Worm (Caenorhabditis elegans): ENCODE measurements around the gene rig-6.

Gene rig-6

DNA sequence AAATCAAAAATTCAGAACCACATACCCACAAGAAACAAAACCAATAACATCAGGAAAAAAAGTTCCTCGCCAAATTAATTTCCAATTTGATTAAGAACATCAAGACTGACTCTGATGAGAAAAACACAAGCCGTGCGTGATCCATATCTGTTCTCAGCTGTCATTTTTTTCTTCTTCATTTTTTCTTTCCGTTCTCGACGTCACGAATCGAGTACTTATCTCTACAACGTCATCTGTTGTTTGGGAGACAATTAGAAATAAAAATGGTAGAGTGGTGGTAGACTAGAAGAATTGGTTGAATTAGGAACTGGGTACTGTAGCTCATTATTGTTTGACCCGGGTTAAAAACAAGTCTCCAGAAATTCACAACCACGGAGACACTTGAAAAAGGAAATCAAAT lies 50.9 kb downstream of the rig-6 start:
- TF ChIP-seq hlh-11 (tag; optimal IDR thresholded peaks at IDR 0.05) (peak; percentile 18), nhr-41 (GFP tag; IDR thresholded peaks at IDR 0.05) (no peak), nhr-28 (tag; optimal IDR thresholded peaks at IDR 0.05) (no peak), saeg-2 (GFP tag; IDR thresholded peaks at IDR 0.05) (no peak), dmd-6 (GFP tag; IDR thresholded peaks at IDR 0.05) (peak; percentile 16), nhr-76 (tag; optimal IDR thresholded peaks at IDR 0.05) (no peak), ceh-82 (tag; optimal IDR thresholded peaks at IDR 0.05) (no peak)

ce11 chrII:4759835-4760234 lies 52.1 kb downstream of the rig-6 start:
- peak; percentile 86 for TF ChIP-seq aha-1 (tag)
- peak in 1 of 2 experiments; percentile 32 for TF ChIP-seq unc-62 (GFP tag; optimal IDR thresholded peaks at IDR 0.05 in 1 of 2)
- TF ChIP-seq unc-62 (tag; optimal IDR thresholded peaks at IDR 0.05), result no peak
- TF ChIP-seq nhr-48 (tag; optimal IDR thresholded peaks at IDR 0.05), result no peak

- no peak for TF ChIP-seq sdz-12 (GFP tag; optimal IDR thresholded peaks at IDR 0.05)
- TF ChIP-seq nhr-10 (tag; optimal IDR thresholded peaks at IDR 0.05), result no peak
- no peak for TF ChIP-seq F26F4.8 (GFP tag; conservative IDR thresholded peaks at IDR 0.05)
- TF ChIP-seq Y48G9A.11 (GFP tag; IDR thresholded peaks at IDR 0.05), result no peak
- TF ChIP-seq gei-8 (GFP tag; optimal IDR thresholded peaks at IDR 0.05), result no peak
- no peak for TF ChIP-seq spr-3 (GFP tag; optimal IDR thresholded peaks at IDR 0.05)
Observed at ce11 chrII:4758462-4758861, 53.4 kb downstream of the rig-6 start, which contains the start of gene F26G1.3. Gene F26G1.3 (plus strand): TSS chrII:4758762.

DNA sequence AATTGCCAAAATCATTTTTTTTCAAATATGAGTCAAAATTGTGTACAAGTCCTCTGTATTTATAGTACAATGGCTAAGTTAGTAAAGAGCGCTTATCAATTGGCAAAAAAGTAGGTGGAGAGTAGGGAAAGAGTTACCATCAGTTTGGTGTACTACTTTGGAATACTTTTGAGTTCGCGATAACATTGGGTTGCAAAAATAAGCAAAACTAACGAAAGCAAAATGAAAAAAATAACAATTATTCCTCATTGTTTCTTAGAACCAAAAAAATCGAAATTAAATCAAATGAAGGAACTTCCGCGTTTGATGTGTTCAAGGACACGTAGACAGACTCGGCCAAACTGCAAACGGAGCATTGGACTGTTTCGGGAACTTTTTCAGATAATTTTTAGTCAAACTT lies 55.1 kb downstream of the rig-6 start, which contains the start of gene C27D9.2:
Gene C27D9.2, minus strand, starts transcription at position 101 of the 400 bp plus-strand sequence.
- TF ChIP-seq snpc-1.2 (GFP tag; IDR thresholded peaks at IDR 0.05) (no peak), spr-3 (GFP tag; optimal IDR thresholded peaks at IDR 0.05) (no peak), madf-9 (GFP tag; conservative IDR thresholded peaks at IDR 0.05) (no peak), dmd-8 (GFP tag; IDR thresholded peaks at IDR 0.05) (no peak), F44E2.7 (GFP tag; IDR thresholded peaks at IDR 0.05) (no peak), Y48G9A.11 (GFP tag; IDR thresholded peaks at IDR 0.05) (no peak), pha-4 (GFP tag; IDR thresholded peaks at IDR 0.05) (no peak), pha-4 (tag; optimal IDR thresholded peaks at IDR 0.05) (no peak), zfp-2 (tag; optimal IDR thresholded peaks at IDR 0.05) (no peak), jun-1 (tag; optimal IDR thresholded peaks at IDR 0.05) (no peak), nhr-77 (tag; optimal IDR thresholded peaks at IDR 0.05) (no peak), ceh-28 (tag; optimal IDR thresholded peaks at IDR 0.05) (no peak), T26A8.4 (GFP tag; IDR thresholded peaks at IDR 0.05) (no peak), cey-2 (tag; optimal IDR thresholded peaks at IDR 0.05; ENCODE audit: borderline replicate concordance, insufficient read depth) (no peak)

DNA sequence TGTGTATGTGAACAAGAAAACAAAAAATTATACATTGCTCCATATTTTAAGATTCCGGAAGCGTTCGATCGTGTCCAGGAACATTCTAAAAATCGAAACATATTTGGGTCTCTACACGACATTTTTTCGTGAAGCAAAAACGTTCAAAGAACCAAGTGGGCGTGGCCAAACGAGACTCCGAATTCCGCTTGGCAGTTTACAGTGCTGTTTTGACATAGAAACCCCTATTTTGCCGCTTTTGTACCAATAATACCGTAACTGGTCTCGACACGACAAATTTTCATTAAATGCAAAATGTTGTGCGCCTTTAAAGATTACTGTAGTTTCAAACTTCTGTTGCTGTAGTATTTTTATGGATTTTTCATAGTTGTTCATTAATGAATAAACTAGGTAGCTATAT lies 56.2 kb downstream of the rig-6 start:
- TF ChIP-seq arid-1 (GFP tag; conservative IDR thresholded peaks at IDR 0.05), result no peak
- no peak for TF ChIP-seq lin-38 (GFP tag; IDR thresholded peaks at IDR 0.05)
- no peak for TF ChIP-seq ctbp-1 (GFP tag; IDR thresholded peaks at IDR 0.05)
- TF ChIP-seq T26A8.4 (GFP tag; IDR thresholded peaks at IDR 0.05), result no peak
- no peak for TF ChIP-seq lin-13 (GFP tag; optimal IDR thresholded peaks at IDR 0.05)
- TF ChIP-seq unc-130 (GFP tag; optimal IDR thresholded peaks at IDR 0.05), result no peak
- no peak for TF ChIP-seq mxl-3 (GFP tag; optimal IDR thresholded peaks at IDR 0.05)
- TF ChIP-seq rbr-2 (tag; optimal IDR thresholded peaks at IDR 0.05), result no peak
- TF ChIP-seq F37D6.2 (tag; optimal IDR thresholded peaks at IDR 0.05), result no peak
- TF ChIP-seq T20F7.1 (GFP tag; optimal IDR thresholded peaks at IDR 0.05), result peak; percentile 37
- no peak for TF ChIP-seq D1046.2 (GFP tag; IDR thresholded peaks at IDR 0.05)
- peak; percentile 15 for TF ChIP-seq spr-3 (GFP tag; optimal IDR thresholded peaks at IDR 0.05)
- peak; percentile 76 for TF ChIP-seq Y48G9A.11 (GFP tag; IDR thresholded peaks at IDR 0.05)
- no peak for TF ChIP-seq duxl-1 (tag; optimal IDR thresholded peaks at IDR 0.05; ENCODE audit: poor library complexity)
- TF ChIP-seq spr-1 (tag; optimal IDR thresholded peaks at IDR 0.05), result peak; percentile 75
